Fruit fly (Drosophila melanogaster) whole organism, embryonic: ENCODE measurements around the gene CG12024.

Source experiments
- Abd-B ChIP-seq: fragments of 200-800 bp; sonication (Bioruptor generic); optimal IDR thresholded peaks from 2 replicates; lab custom pipeline; 2018; ENCODE audit warnings: missing biosample characterization, mild to moderate bottlenecking, missing genetic modification characterization, moderate library complexity
- Antp ChIP-seq: fragments of 200-800 bp; sonication (Bioruptor generic); optimal IDR thresholded peaks from 3 replicates; lab custom pipeline; 2016; ENCODE audit warnings: missing biosample characterization, missing genetic modification characterization
- BEAF-32 ChIP-seq: fragments of 200-800 bp; sonication (Bioruptor generic); optimal IDR thresholded peaks from 3 replicates; lab custom pipeline; 2017; ENCODE audit warnings: missing biosample characterization, missing genetic modification characterization, mild to moderate bottlenecking, moderate library complexity, missing genetic modification reagents
- CG11560 ChIP-seq: fragments of 200-800 bp; sonication (Bioruptor generic); IDR thresholded peaks from 3 replicates; pipeline ENCODE4 v1.3.6; 2022; ENCODE audit warnings: missing biosample characterization, missing genetic modification characterization
- CG12104 ChIP-seq: fragments of 200-800 bp; sonication (Bioruptor generic); optimal IDR thresholded peaks from 3 replicates; lab custom pipeline; 2016; ENCODE audit warnings: missing biosample characterization, missing genetic modification characterization
- CG12659 ChIP-seq: fragments of 200-800 bp; sonication (Bioruptor generic); optimal IDR thresholded peaks from 3 replicates; lab custom pipeline; 2017; ENCODE audit warnings: mild to moderate bottlenecking, missing biosample characterization, missing genetic modification reagents, missing genetic modification characterization
- CG13624 ChIP-seq: fragments of 200-800 bp; sonication (Bioruptor generic); optimal IDR thresholded peaks from 2 replicates; lab custom pipeline; 2016; ENCODE audit warnings: missing biosample characterization, missing genetic modification characterization
- CG13894 ChIP-seq: fragments of 200-800 bp; sonication (Bioruptor generic); optimal IDR thresholded peaks from 3 replicates; lab custom pipeline; 2018; ENCODE audit warnings: missing biosample characterization, mild to moderate bottlenecking, missing genetic modification characterization, moderate library complexity
- CG14860 ChIP-seq: fragments of 200-800 bp; sonication (Bioruptor generic); IDR thresholded peaks from 3 replicates; pipeline ENCODE4 v1.3.6; 2022; ENCODE audit warnings: missing biosample characterization, missing genetic modification characterization; ENCODE audit not compliant: partially characterized antibody
- CG16813 ChIP-seq: fragments of 200-800 bp; sonication (Bioruptor generic); IDR thresholded peaks from 3 replicates; pipeline ENCODE4 v1.3.6; 2022; ENCODE audit warnings: missing biosample characterization, missing genetic modification characterization; ENCODE audit not compliant: partially characterized antibody
- CG17568 ChIP-seq: fragments of 200-800 bp; sonication (Bioruptor generic); optimal IDR thresholded peaks from 2 replicates; lab custom pipeline; 2018; ENCODE audit warnings: missing biosample characterization, mild to moderate bottlenecking, missing genetic modification characterization, moderate library complexity
- CG17612 ChIP-seq: fragments of 200-800 bp; sonication (Bioruptor generic); IDR thresholded peaks from 2 replicates; pipeline ENCODE4 v1.3.6; 2022; ENCODE audit warnings: missing biosample characterization, missing genetic modification characterization
- CG18476 ChIP-seq: fragments of 200-800 bp; sonication (Bioruptor generic); optimal IDR thresholded peaks from 2 replicates; lab custom pipeline; 2016; ENCODE audit warnings: missing biosample characterization, mild to moderate bottlenecking, missing genetic modification characterization
- CG18599 ChIP-seq: fragments of 200-800 bp; sonication (Bioruptor generic); optimal IDR thresholded peaks from 3 replicates; lab custom pipeline; 2017; ENCODE audit warnings: missing biosample characterization, missing genetic modification characterization, mild to moderate bottlenecking, moderate library complexity, missing genetic modification reagents
- CG30020 ChIP-seq: fragments of 200-800 bp; optimal IDR thresholded peaks from 2 replicates; lab custom pipeline; 2019; ENCODE audit warnings: missing biosample characterization, mild to moderate bottlenecking, missing genetic modification characterization, moderate library complexity
- CG31224 ChIP-seq: fragments of 200-800 bp; sonication (Bioruptor generic); IDR thresholded peaks from 2 replicates; pipeline ENCODE4 v1.3.6; 2022; ENCODE audit warnings: missing biosample characterization, missing genetic modification characterization
- CG31441 ChIP-seq: fragments of 200-800 bp; sonication (Bioruptor generic); IDR thresholded peaks from 2 replicates; pipeline ENCODE4 v1.3.6; 2022; ENCODE audit warnings: missing biosample characterization, missing genetic modification characterization
- CG3163 ChIP-seq: fragments of 200-800 bp; sonication (Bioruptor generic); optimal IDR thresholded peaks from 3 replicates; lab custom pipeline; 2016; ENCODE audit warnings: missing biosample characterization, missing genetic modification characterization
- CG6175 ChIP-seq: fragments of 200-800 bp; sonication (Bioruptor generic); IDR thresholded peaks from 3 replicates; pipeline ENCODE4 v1.3.6; 2022; ENCODE audit warnings: missing biosample characterization, missing genetic modification characterization
- CG6791 ChIP-seq: fragments of 200-800 bp; sonication (Bioruptor generic); IDR thresholded peaks from 3 replicates; pipeline ENCODE4 v1.3.6; 2022; ENCODE audit warnings: missing biosample characterization, missing genetic modification characterization; ENCODE audit not compliant: partially characterized antibody
- CG6813 ChIP-seq: fragments of 200-800 bp; sonication (Bioruptor generic); optimal IDR thresholded peaks from 2 replicates; lab custom pipeline; 2017; ENCODE audit warnings: missing biosample characterization, missing genetic modification characterization, mild to moderate bottlenecking, moderate library complexity, missing genetic modification reagents
- CG8478 ChIP-seq: fragments of >200 bp; optimal IDR thresholded peaks from 2 replicates; lab custom pipeline; 2018
- CrebB ChIP-seq: fragments of 200-800 bp; sonication (Bioruptor generic); optimal IDR thresholded peaks from 3 replicates; lab custom pipeline; 2018; ENCODE audit warnings: missing biosample characterization, mild to moderate bottlenecking, missing genetic modification characterization
- Doc2 ChIP-seq: fragments of 200-800 bp; sonication (Bioruptor generic); IDR thresholded peaks from 2 replicates; pipeline ENCODE4 v1.3.6; 2022; ENCODE audit warnings: missing biosample characterization, missing genetic modification characterization
- Fer1 ChIP-seq: fragments of 200-800 bp; sonication (Bioruptor generic); optimal IDR thresholded peaks from 2 replicates; lab custom pipeline; 2017; ENCODE audit warnings: missing biosample characterization, mild to moderate bottlenecking, missing genetic modification characterization
- HmgZ ChIP-seq: fragments of 200-800 bp; sonication (Bioruptor generic); optimal IDR thresholded peaks from 2 replicates; lab custom pipeline; 2018; ENCODE audit warnings: missing biosample characterization, mild to moderate bottlenecking, missing genetic modification characterization
- Jarid2 ChIP-seq: fragments of 200-800 bp; sonication (Bioruptor generic); optimal IDR thresholded peaks from 3 replicates; lab custom pipeline; 2017; ENCODE audit warnings: mild to moderate bottlenecking, missing biosample characterization, missing genetic modification reagents, missing genetic modification characterization
- MESR4 ChIP-seq: fragments of 200-800 bp; sonication (Bioruptor generic); optimal IDR thresholded peaks from 2 replicates; lab custom pipeline; 2018; ENCODE audit warnings: missing biosample characterization, mild to moderate bottlenecking, missing genetic modification characterization, moderate library complexity
- Oaz ChIP-seq: fragments of 200-800 bp; sonication (Bioruptor generic); IDR thresholded peaks from 2 replicates; pipeline ENCODE4 v1.3.6; 2022; ENCODE audit warnings: missing biosample characterization, missing genetic modification characterization
- Scr ChIP-seq: fragments of 200-800 bp; sonication (Bioruptor generic); IDR thresholded peaks from 2 replicates; pipeline ENCODE4 v1.3.6; 2022; ENCODE audit warnings: missing biosample characterization, missing genetic modification characterization; ENCODE audit not compliant: partially characterized antibody
- Sry-δ ChIP-seq: fragments of 200-800 bp; sonication (Bioruptor generic); optimal IDR thresholded peaks from 2 replicates; lab custom pipeline; 2016; ENCODE audit warnings: missing biosample characterization, missing genetic modification characterization
- ase ChIP-seq: fragments of 200-800 bp; sonication (Bioruptor generic); IDR thresholded peaks from 3 replicates; pipeline ENCODE4 v1.3.6; 2022; ENCODE audit warnings: missing biosample characterization, missing genetic modification characterization
- bsh ChIP-seq, 2 experiments: fragments of 200-800 bp; sonication (Bioruptor generic); optimal IDR thresholded peaks; 2 replicates each; lab custom pipeline; 2017 to 2018; ENCODE audit warnings: mild to moderate bottlenecking in 2 of 2, missing biosample characterization in 2 of 2, missing genetic modification characterization in 2 of 2, moderate library complexity in 1 of 2
- corto ChIP-seq: fragments of 200-800 bp; sonication (Bioruptor generic); optimal IDR thresholded peaks from 2 replicates; lab custom pipeline; 2016; ENCODE audit warnings: missing biosample characterization, mild to moderate bottlenecking, missing genetic modification characterization, moderate library complexity
- crc ChIP-seq: fragments of 200-800 bp; sonication (Bioruptor generic); optimal IDR thresholded peaks from 2 replicates; lab custom pipeline; 2016; ENCODE audit warnings: missing biosample characterization, missing genetic modification characterization
- dan ChIP-seq: fragments of 200-800 bp; sonication (Bioruptor generic); IDR thresholded peaks from 2 replicates; pipeline ENCODE4 v1.3.6; 2022; ENCODE audit warnings: missing biosample characterization, missing genetic modification characterization
- dimm ChIP-seq: fragments of 200-800 bp; sonication (Bioruptor generic); IDR thresholded peaks from 2 replicates; pipeline ENCODE4 v1.3.6; 2022; ENCODE audit warnings: missing biosample characterization, missing genetic modification characterization
- en ChIP-seq: fragments of 200-800 bp; sonication (Bioruptor generic); optimal IDR thresholded peaks from 2 replicates; lab custom pipeline; 2016; ENCODE audit warnings: missing biosample characterization, missing genetic modification characterization
- eyg ChIP-seq: fragments of 200-800 bp; sonication (Bioruptor generic); optimal IDR thresholded peaks from 3 replicates; lab custom pipeline; 2016; ENCODE audit warnings: missing biosample characterization, missing genetic modification characterization
- ftz-f1 ChIP-seq: fragments of 200-800 bp; sonication (Bioruptor generic); optimal IDR thresholded peaks from 2 replicates; lab custom pipeline; 2016; ENCODE audit warnings: missing biosample characterization, missing genetic modification characterization
- hbn ChIP-seq: fragments of 200-800 bp; sonication (Bioruptor generic); IDR thresholded peaks from 2 replicates; pipeline ENCODE4 v1.3.6; 2022; ENCODE audit warnings: missing biosample characterization, missing genetic modification characterization; ENCODE audit not compliant: partially characterized antibody
- hkb ChIP-seq, 2 experiments: fragments of 200-800 bp in 1 of 2; fragments of >200 bp in 1 of 2; sonication (Bioruptor generic) in 1 of 2; IDR thresholded peaks in 1 of 2; optimal IDR thresholded peaks in 1 of 2; 2 replicates each; pipeline versions ENCODE4 v1.3.6 to Lab custom; 2017 to 2022; ENCODE audit warnings: missing biosample characterization in 1 of 2, missing genetic modification characterization in 1 of 2
- kah ChIP-seq: fragments of 200-800 bp; sonication (Bioruptor generic); optimal IDR thresholded peaks from 2 replicates; lab custom pipeline; 2018; ENCODE audit warnings: missing biosample characterization, mild to moderate bottlenecking, missing genetic modification characterization
- ken ChIP-seq: fragments of 200-800 bp; sonication (Bioruptor generic); IDR thresholded peaks from 3 replicates; pipeline ENCODE4 v1.3.6; 2022; ENCODE audit warnings: missing biosample characterization, missing genetic modification characterization
- lbe ChIP-seq: fragments of 200-800 bp; sonication (Bioruptor generic); optimal IDR thresholded peaks from 2 replicates; lab custom pipeline; 2016; ENCODE audit warnings: missing biosample characterization, mild to moderate bottlenecking, missing genetic modification characterization
- luna ChIP-seq: fragments of 200-800 bp; sonication (Bioruptor generic); optimal IDR thresholded peaks from 2 replicates; lab custom pipeline; 2016; ENCODE audit warnings: missing biosample characterization, missing genetic modification characterization
- nmo ChIP-seq: fragments of 200-800 bp; sonication (Bioruptor generic); optimal IDR thresholded peaks from 2 replicates; lab custom pipeline; 2018; ENCODE audit warnings: missing biosample characterization, mild to moderate bottlenecking, missing genetic modification characterization, moderate library complexity
- sug ChIP-seq: fragments of 200-800 bp; optimal IDR thresholded peaks from 2 replicates; lab custom pipeline; 2019; ENCODE audit warnings: missing biosample characterization, mild to moderate bottlenecking, missing genetic modification characterization, moderate library complexity
- vvl ChIP-seq: fragments of 200-800 bp; sonication (Bioruptor generic); IDR thresholded peaks from 2 replicates; pipeline ENCODE4 v1.3.6; 2022; ENCODE audit warnings: missing biosample characterization, missing genetic modification characterization
- zf30C ChIP-seq: fragments of 200-800 bp; sonication (Bioruptor generic); optimal IDR thresholded peaks from 3 replicates; lab custom pipeline; 2018; ENCODE audit warnings: missing biosample characterization, mild to moderate bottlenecking, missing genetic modification characterization

Gene CG12024

dm6 chr3L:1884652-1885051, 27.7 kb downstream of the CG12024 start, which contains the start of gene Aprt (continued):
- peak; percentile 2 for TF ChIP-seq CG17568
- no peak for TF ChIP-seq en
- TF ChIP-seq nmo (GFP tag; lab: Kevin White, UChicago): no peak
- TF ChIP-seq CG11560 (tag; lab: Robert Waterston, UW): no peak
- no peak for TF ChIP-seq Doc2 (GFP tag; lab: Robert Waterston, UW)
- no peak for TF ChIP-seq ken (GFP tag; lab: Robert Waterston, UW)
- TF ChIP-seq Oaz (GFP tag; lab: Robert Waterston, UW): no peak
- TF ChIP-seq Jarid2 (GFP tag; lab: Kevin White, UChicago): no peak
- TF ChIP-seq kah (GFP tag; lab: Kevin White, UChicago): peak; percentile 98
- no peak for TF ChIP-seq CG6813
- no peak for TF ChIP-seq Antp (GFP tag; lab: Kevin White, UChicago)
- TF ChIP-seq CG13624 (GFP tag; lab: Kevin White, UChicago): no peak
- peak; percentile 32 for TF ChIP-seq CrebB (tag; lab: Kevin White, UChicago)
- TF ChIP-seq BEAF-32 (GFP tag; lab: Kevin White, UChicago): peak; percentile 78
- TF ChIP-seq CG3163 (GFP tag; lab: Kevin White, UChicago): no peak
- TF ChIP-seq Sry-δ (GFP tag; lab: Kevin White, UChicago): peak; percentile 87
- no peak for TF ChIP-seq luna (GFP tag; lab: Kevin White, UChicago)
- TF ChIP-seq Scr (GFP tag; lab: Robert Waterston, UW): peak; percentile 76
- TF ChIP-seq bsh (GFP tag; optimal IDR thresholded peaks at IDR 0.05; lab: Kevin White, UChicago): no peak
- no peak for TF ChIP-seq corto
- no peak for TF ChIP-seq lbe (GFP tag; lab: Kevin White, UChicago)
- TF ChIP-seq Fer1 (GFP tag; lab: Kevin White, UChicago): peak; percentile 45
- TF ChIP-seq CG18599: no peak
- no peak for TF ChIP-seq zf30C (GFP tag; lab: Kevin White, UChicago)
- TF ChIP-seq Abd-B (GFP tag; lab: Kevin White, UChicago): no peak
- TF ChIP-seq dan (GFP tag; lab: Robert Waterston, UW): no peak
- TF ChIP-seq eyg: no peak
- TF ChIP-seq CG18476 (GFP tag; lab: Kevin White, UChicago): peak; percentile 3
- TF ChIP-seq CG12104 (GFP tag; lab: Kevin White, UChicago): no peak
- peak; percentile 34; the same call in 1 of the 2 replicates for TF ChIP-seq CG31441 (GFP tag; lab: Robert Waterston, UW)
- TF ChIP-seq CG31224 (GFP tag; lab: Robert Waterston, UW): no peak
- TF ChIP-seq CG8478: no peak
- no peak for TF ChIP-seq crc (GFP tag; lab: Kevin White, UChicago)
- TF ChIP-seq dimm (GFP tag; lab: Robert Waterston, UW): no peak
- TF ChIP-seq hbn (GFP tag; lab: Robert Waterston, UW): peak; percentile 88
- peak; percentile 19 for TF ChIP-seq CG13894 (tag; lab: Kevin White, UChicago)
- no peak for TF ChIP-seq CG30020 (tag; lab: Kevin White, UChicago)
- TF ChIP-seq CG12659 (GFP tag; lab: Kevin White, UChicago): peak; percentile 13
- TF ChIP-seq hkb (optimal IDR thresholded peaks at IDR 0.05; lab: Kevin White, UChicago): no peak
- 0 out of 2 replicates have a peak, but pooled peaks have one; percentile 6 for TF ChIP-seq hkb (GFP tag; IDR thresholded peaks at IDR 0.05; lab: Robert Waterston, UW)
- no peak for TF ChIP-seq CG17612
- TF ChIP-seq CG14860 (GFP tag; lab: Robert Waterston, UW): 0 out of 3 replicates have a peak, but pooled peaks have one; percentile 31
- peak; percentile 63 for TF ChIP-seq sug (tag; lab: Kevin White, UChicago)
- peak; percentile 68; the same call in 2 of the 3 replicates for TF ChIP-seq CG6791
- peak; percentile 66 for TF ChIP-seq CG16813 (GFP tag; lab: Robert Waterston, UW)
- TF ChIP-seq ftz-f1 (GFP tag; lab: Kevin White, UChicago): peak; percentile 81
- no peak for TF ChIP-seq ase (GFP tag; lab: Robert Waterston, UW)
- TF ChIP-seq MESR4 (GFP tag; lab: Kevin White, UChicago): peak; percentile 46
- TF ChIP-seq HmgZ (tag; lab: Kevin White, UChicago): peak; percentile 16
- TF ChIP-seq CG6175: no peak
- TF ChIP-seq vvl (GFP tag; lab: Robert Waterston, UW): 0 out of 2 replicates have a peak, but pooled peaks have one; percentile 10
